Worm (Caenorhabditis elegans): ENCODE measurements around the gene dct-16.
A peak's percentile ranks its signal among the peaks of the same experiment; 100 is the strongest.

The dct-16 gene

DNA sequence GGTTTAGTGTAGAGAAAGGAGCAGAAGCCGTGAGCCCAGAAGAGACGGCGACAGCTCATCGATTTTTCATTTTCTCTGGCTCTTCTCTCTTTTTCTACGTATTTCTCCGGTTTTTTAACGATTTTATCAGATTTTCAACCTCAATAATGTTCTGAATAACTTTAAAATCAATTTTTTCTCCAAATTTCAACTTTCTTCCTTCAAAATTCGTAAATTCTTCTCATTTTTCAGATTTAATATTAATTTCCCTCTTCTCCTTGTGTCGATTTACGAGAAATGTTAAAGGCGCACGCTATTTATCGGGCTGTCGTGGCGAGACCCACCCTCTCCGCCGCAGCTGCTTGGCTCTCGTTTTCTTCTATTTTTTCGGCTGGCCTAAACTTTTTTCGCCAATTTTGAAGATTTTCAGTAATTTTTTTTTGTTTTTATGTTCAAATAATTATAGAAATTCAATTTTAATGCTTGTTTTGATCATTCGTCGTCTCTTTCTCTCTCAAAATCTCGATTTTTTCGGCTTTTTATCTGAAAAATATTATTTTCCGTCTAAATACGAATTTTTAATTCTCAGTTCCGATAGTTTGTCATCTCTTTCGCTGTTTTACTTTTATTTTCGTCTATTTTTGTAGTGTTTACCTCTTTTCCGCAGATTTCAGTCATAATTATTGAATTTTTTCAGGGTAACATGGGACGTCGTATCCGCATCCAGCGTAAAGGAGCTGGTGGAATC is 19.7 kb downstream of the dct-16 start, which contains the start of the genes calf-1 and rpl-2 (continued):
- no peak for TF ChIP-seq grh-1 (GFP tag; IDR thresholded peaks at IDR 0.05)
- TF ChIP-seq lir-3 (tag; optimal IDR thresholded peaks at IDR 0.05; ENCODE audit: poor library complexity), result no peak
- peak; percentile 59 for TF ChIP-seq xbp-1 (tag; optimal IDR thresholded peaks at IDR 0.05)
- no peak for TF ChIP-seq egl-27 (tag; optimal IDR thresholded peaks at IDR 0.05)
- peak; percentile 80 for TF ChIP-seq nhr-85 (tag)
- no peak for TF ChIP-seq pqm-1 (tag; optimal IDR thresholded peaks at IDR 0.05)
- no peak for TF ChIP-seq fos-1 (tag; optimal IDR thresholded peaks at IDR 0.05)
- no peak for TF ChIP-seq sup-37 (GFP tag; optimal IDR thresholded peaks at IDR 0.05)
- TF ChIP-seq ceh-90 (tag; optimal IDR thresholded peaks at IDR 0.05), result no peak
- no peak for TF ChIP-seq snpc-4 (tag; optimal IDR thresholded peaks at IDR 0.05)
- TF ChIP-seq nhr-77 (tag; optimal IDR thresholded peaks at IDR 0.05), result peak; percentile 14
- TF ChIP-seq nhr-90 (tag; optimal IDR thresholded peaks at IDR 0.05; ENCODE audit: poor library complexity), result no peak
- peak; percentile 60 for TF ChIP-seq blmp-1 (tag; optimal IDR thresholded peaks at IDR 0.05)
- TF ChIP-seq C04F5.9 (tag; optimal IDR thresholded peaks at IDR 0.05), result no peak
- no peak for TF ChIP-seq aha-1 (tag; optimal IDR thresholded peaks at IDR 0.05)
- no peak for TF ChIP-seq tlp-1 (tag; optimal IDR thresholded peaks at IDR 0.05)
- TF ChIP-seq nhr-11 (tag; optimal IDR thresholded peaks at IDR 0.05), result no peak
- TF ChIP-seq mdl-1 (tag; optimal IDR thresholded peaks at IDR 0.05), result no peak
- TF ChIP-seq ztf-11 (tag; optimal IDR thresholded peaks at IDR 0.05), result no peak
- no peak for TF ChIP-seq ztf-4 (tag; optimal IDR thresholded peaks at IDR 0.05)
- no peak for TF ChIP-seq lin-39 (tag; optimal IDR thresholded peaks at IDR 0.05)
- TF ChIP-seq C16A3.4 (tag; optimal IDR thresholded peaks at IDR 0.05), result peak; percentile 67
- peak; percentile 62 for TF ChIP-seq rnt-1 (tag; optimal IDR thresholded peaks at IDR 0.05)
- no peak for TF ChIP-seq sptf-1 (tag; optimal IDR thresholded peaks at IDR 0.05)
- peak; percentile 69 to 70 for TF ChIP-seq efl-1 (optimal IDR thresholded peaks at IDR 0.05)
- peak; percentile 63 to 94 for TF ChIP-seq efl-1 (GFP tag; optimal IDR thresholded peaks at IDR 0.05 in 1 of 2)
- TF ChIP-seq mef-2 (tag; optimal IDR thresholded peaks at IDR 0.05), result no peak
- no peak for TF ChIP-seq pax-3 (tag; optimal IDR thresholded peaks at IDR 0.05)
- no peak for TF ChIP-seq unc-86 (tag; optimal IDR thresholded peaks at IDR 0.05)
- TF ChIP-seq ets-5 (GFP tag; IDR thresholded peaks at IDR 0.05), result no peak
- peak; percentile 79 for TF ChIP-seq snu-23 (GFP tag; optimal IDR thresholded peaks at IDR 0.05)
- TF ChIP-seq mep-1 (tag; optimal IDR thresholded peaks at IDR 0.05), result peak; percentile 79
- TF ChIP-seq dsc-1 (tag; optimal IDR thresholded peaks at IDR 0.05), result peak; percentile 57
- TF ChIP-seq lin-13 (GFP tag; optimal IDR thresholded peaks at IDR 0.05), result peak; percentile 28
- TF ChIP-seq ceh-8 (GFP tag; optimal IDR thresholded peaks at IDR 0.05), result no peak
- peak; percentile 55 to 67 (median 63) for TF ChIP-seq dpl-1 (GFP tag; optimal IDR thresholded peaks at IDR 0.05)
- no peak for TF ChIP-seq mab-9 (GFP tag; IDR thresholded peaks at IDR 0.05)
- TF ChIP-seq zip-4 (GFP tag; optimal IDR thresholded peaks at IDR 0.05), result no peak
- TF ChIP-seq fkh-4 (tag; optimal IDR thresholded peaks at IDR 0.05; ENCODE audit: borderline replicate concordance), result no peak
- TF ChIP-seq nhr-20 (tag; optimal IDR thresholded peaks at IDR 0.05), result peak; percentile 51
- no peak for TF ChIP-seq lin-14 (GFP tag; optimal IDR thresholded peaks at IDR 0.05)
- no peak for TF ChIP-seq unc-62 (GFP tag; optimal IDR thresholded peaks at IDR 0.05)
- no peak for TF ChIP-seq alr-1 (tag; optimal IDR thresholded peaks at IDR 0.05; ENCODE audit: borderline replicate concordance)
- TF ChIP-seq sox-4 (tag; optimal IDR thresholded peaks at IDR 0.05), result no peak
- no peak for TF ChIP-seq hpl-2 (GFP tag; optimal IDR thresholded peaks at IDR 0.05)
- TF ChIP-seq Y116A8C.19 (tag; optimal IDR thresholded peaks at IDR 0.05; ENCODE audit: borderline replicate concordance), result no peak
